Worm (Caenorhabditis elegans) whole organism, young adult: ENCODE data around the gene mrpl-36.

Experiments
- B0261.1 ChIP-seq: sonication (generic microtip); optimal IDR thresholded peaks from 2 replicates; lab custom pipeline; 2016; ENCODE audit warnings: mild to moderate bottlenecking, missing genetic modification characterization, moderate library complexity, missing compliant biosample characterization
- D2030.7 ChIP-seq: fragments of 200-800 bp; sonication (Bioruptor generic); IDR thresholded peaks from 2 replicates; pipeline ENCODE4 v1.3.6; 2022; ENCODE audit warnings: missing genetic modification reagents, missing genetic modification characterization, missing compliant biosample characterization
- F23B12.7 ChIP-seq: sonication (generic microtip); optimal IDR thresholded peaks from 2 replicates; lab custom pipeline; 2017; ENCODE audit warnings: missing genetic modification characterization, mild to moderate bottlenecking, missing compliant biosample characterization, antibody characterized with exemption, moderate library complexity; ENCODE audit not compliant: insufficient read depth
- F33H1.4 ChIP-seq: fragments of 200-800 bp; sonication (Bioruptor generic); IDR thresholded peaks from 2 replicates; pipeline ENCODE4 v1.3.6; 2022; ENCODE audit warnings: missing genetic modification reagents, missing genetic modification characterization, missing compliant biosample characterization
- F37B4.10 ChIP-seq: fragments of 200-800 bp; sonication (Bioruptor generic); IDR thresholded peaks from 2 replicates; pipeline ENCODE4 v1.3.6; 2022; ENCODE audit warnings: missing genetic modification characterization, missing compliant biosample characterization
- F49E8.2 ChIP-seq: sonication (generic microtip); optimal IDR thresholded peaks from 3 replicates; lab custom pipeline; 2017; ENCODE audit warnings: missing genetic modification characterization, mild to moderate bottlenecking, missing compliant biosample characterization, antibody characterized with exemption, moderate library complexity; ENCODE audit not compliant: insufficient read depth
- F52B5.7 ChIP-seq: sonication (generic microtip); optimal IDR thresholded peaks from 2 replicates; lab custom pipeline; 2016; ENCODE audit warnings: mild to moderate bottlenecking, missing genetic modification characterization, missing compliant biosample characterization
- F55B11.4 ChIP-seq: sonication (generic microtip); optimal IDR thresholded peaks from 2 replicates; lab custom pipeline; 2016; ENCODE audit warnings: missing compliant biosample characterization, missing genetic modification characterization, borderline replicate concordance; ENCODE audit not compliant: insufficient read depth
- F57A8.1 ChIP-seq: fragments of 200-800 bp; sonication (Bioruptor generic); optimal IDR thresholded peaks from 2 replicates; lab custom pipeline; 2018; ENCODE audit warnings: mild to moderate bottlenecking, missing genetic modification characterization, moderate library complexity, missing compliant biosample characterization
- F57C9.4 ChIP-seq: sonication (generic microtip); optimal IDR thresholded peaks from 2 replicates; lab custom pipeline; 2017; ENCODE audit warnings: mild to moderate bottlenecking, missing genetic modification characterization, missing compliant biosample characterization
- K12H6.12 ChIP-seq: fragments of 200-800 bp; sonication (Bioruptor generic); optimal IDR thresholded peaks from 2 replicates; lab custom pipeline; 2018; ENCODE audit warnings: mild to moderate bottlenecking, missing genetic modification characterization, missing compliant biosample characterization
- Y56A3A.18 ChIP-seq: fragments of 200-800 bp; sonication (Bioruptor generic); IDR thresholded peaks from 2 replicates; pipeline ENCODE4 v1.3.6; 2022; ENCODE audit warnings: missing genetic modification reagents, missing genetic modification characterization, missing compliant biosample characterization
- ZK185.1 ChIP-seq: sonication (generic microtip); optimal IDR thresholded peaks from 2 replicates; lab custom pipeline; 2016; ENCODE audit warnings: mild to moderate bottlenecking, missing genetic modification characterization, missing compliant biosample characterization; ENCODE audit not compliant: poor library complexity, severe bottlenecking
- aptf-2 ChIP-seq: fragments of 200-800 bp; sonication (Bioruptor generic); conservative IDR thresholded peaks from 2 replicates; pipeline ENCODE4 v1.3.6; 2022; ENCODE audit warnings: missing genetic modification reagents, missing genetic modification characterization, missing compliant biosample characterization
- aptf-3 ChIP-seq: fragments of 200-800 bp; sonication (Bioruptor generic); IDR thresholded peaks from 2 replicates; pipeline ENCODE4 v1.3.6; 2022; ENCODE audit warnings: missing genetic modification characterization, missing compliant biosample characterization
- atf-7 ChIP-seq: sonication (generic microtip); optimal IDR thresholded peaks from 2 replicates; lab custom pipeline; 2017; ENCODE audit warnings: mild to moderate bottlenecking, missing genetic modification characterization, missing compliant biosample characterization
- cebp-2 ChIP-seq: fragments of 200-800 bp; sonication (Bioruptor generic); IDR thresholded peaks from 2 replicates; pipeline ENCODE4 v1.3.6; 2022; ENCODE audit warnings: missing genetic modification characterization, missing compliant biosample characterization
- die-1 ChIP-seq: sonication (generic microtip); optimal IDR thresholded peaks from 2 replicates; lab custom pipeline; 2016; ENCODE audit warnings: missing genotype, mild to moderate bottlenecking, missing genetic modification characterization, missing compliant biosample characterization
- dox-1 ChIP-seq: fragments of 200-800 bp; sonication (Bioruptor generic); IDR thresholded peaks from 2 replicates; pipeline ENCODE4 v1.3.6; 2022; ENCODE audit warnings: missing genetic modification reagents, missing genetic modification characterization, missing compliant biosample characterization
- ekl-4 ChIP-seq: fragments of 200-800 bp; sonication (Bioruptor generic); IDR thresholded peaks from 2 replicates; pipeline ENCODE4 v1.3.6; 2022; ENCODE audit warnings: missing genetic modification reagents, missing genetic modification characterization, missing compliant biosample characterization
- hlh-12 ChIP-seq: sonication (generic microtip); optimal IDR thresholded peaks from 2 replicates; lab custom pipeline; 2016; ENCODE audit warnings: missing genetic modification characterization, missing compliant biosample characterization
- hmg-20 ChIP-seq: fragments of 200-800 bp; sonication (Bioruptor generic); IDR thresholded peaks from 2 replicates; pipeline ENCODE4 v1.3.6; 2022; ENCODE audit warnings: missing genetic modification reagents, missing genetic modification characterization, missing compliant biosample characterization
- hrde-1 ChIP-seq: sonication (generic microtip); optimal IDR thresholded peaks from 2 replicates; lab custom pipeline; 2016; ENCODE audit warnings: missing genetic modification characterization, mild to moderate bottlenecking, missing compliant biosample characterization, moderate library complexity, missing genotype, missing genetic modification reagents, borderline replicate concordance
- lin-26 ChIP-seq: fragments of 200-800 bp; sonication (Bioruptor generic); IDR thresholded peaks from 2 replicates; pipeline ENCODE4 v1.3.6; 2022; ENCODE audit warnings: missing genetic modification reagents, missing genetic modification characterization, missing compliant biosample characterization
- lin-35 ChIP-seq, 3 experiments: fragments of 150-350 bp in 2 of 3; sonication (generic microtip) in 1 of 3; optimal IDR thresholded peaks; 2 replicates each; lab custom pipeline; 2014 to 2018; ENCODE audit warnings: missing biosample characterization in 3 of 3, missing genetic modification characterization in 3 of 3, missing genetic modification reagents in 3 of 3
- lin-40 ChIP-seq: sonication (generic microtip); optimal IDR thresholded peaks from 2 replicates; lab custom pipeline; 2016; ENCODE audit warnings: missing genetic modification characterization, mild to moderate bottlenecking, missing compliant biosample characterization, missing genotype, missing genetic modification reagents
- lin-54 ChIP-seq: fragments of 200-800 bp; sonication (Bioruptor generic); optimal IDR thresholded peaks from 2 replicates; lab custom pipeline; 2018; ENCODE audit warnings: mild to moderate bottlenecking, missing genetic modification characterization, missing compliant biosample characterization
- lir-1 ChIP-seq: fragments of 200-800 bp; sonication (Bioruptor generic); conservative IDR thresholded peaks from 2 replicates; pipeline ENCODE4 v1.3.6; 2022; ENCODE audit warnings: missing genetic modification reagents, missing genetic modification characterization, missing compliant biosample characterization
- madf-10 ChIP-seq: sonication (generic microtip); optimal IDR thresholded peaks from 2 replicates; lab custom pipeline; 2016; ENCODE audit warnings: mild to moderate bottlenecking, missing genetic modification characterization, missing compliant biosample characterization
- mes-4 ChIP-seq: sonication (generic microtip); optimal IDR thresholded peaks from 2 replicates; lab custom pipeline; 2016; ENCODE audit warnings: missing genotype, missing genetic modification characterization, missing compliant biosample characterization
- nfya-2 ChIP-seq: fragments of 200-800 bp; sonication (Bioruptor generic); IDR thresholded peaks from 2 replicates; pipeline ENCODE4 v1.3.6; 2022; ENCODE audit warnings: missing genetic modification reagents, missing genetic modification characterization, missing compliant biosample characterization
- nfyb-1 ChIP-seq: fragments of 200-800 bp; sonication (Bioruptor generic); IDR thresholded peaks from 2 replicates; pipeline ENCODE4 v1.3.6; 2022; ENCODE audit warnings: missing genetic modification reagents, missing genetic modification characterization, missing compliant biosample characterization
- nhr-120 ChIP-seq: fragments of 200-800 bp; sonication (Bioruptor generic); IDR thresholded peaks from 2 replicates; pipeline ENCODE4 v1.3.6; 2022; ENCODE audit warnings: missing genetic modification characterization, missing compliant biosample characterization
- nhr-27 ChIP-seq: fragments of 200-800 bp; sonication (Bioruptor generic); optimal IDR thresholded peaks from 2 replicates; lab custom pipeline; 2018; ENCODE audit warnings: mild to moderate bottlenecking, missing genetic modification characterization, moderate library complexity, missing compliant biosample characterization
- pha-4 ChIP-seq: fragments of 150-350 bp; sonication (generic microtip); optimal IDR thresholded peaks from 2 replicates; lab custom pipeline; 2014; ENCODE audit warnings: missing biosample characterization, missing genetic modification reagents, missing genetic modification characterization
- rpc-1 ChIP-seq, 2 experiments: fragments of 150-350 bp in 1 of 2; sonication (generic microtip) in 1 of 2; optimal IDR thresholded peaks; 2 replicates each; lab custom pipeline; 2014 to 2018; ENCODE audit warnings: missing biosample characterization in 1 of 2, missing genetic modification characterization in 1 of 2, missing genetic modification reagents in 1 of 2, missing genotype in 1 of 2
- sdz-38 ChIP-seq: sonication (generic microtip); optimal IDR thresholded peaks from 2 replicates; lab custom pipeline; 2016; ENCODE audit warnings: missing genotype, missing genetic modification characterization, missing compliant biosample characterization
- snpc-1.1 ChIP-seq: sonication (generic microtip); optimal IDR thresholded peaks from 2 replicates; lab custom pipeline; 2017; ENCODE audit warnings: missing genetic modification characterization, mild to moderate bottlenecking, missing compliant biosample characterization, antibody characterized with exemption, moderate library complexity, missing genotype, missing genetic modification reagents; ENCODE audit not compliant: insufficient read depth
- snpc-4 ChIP-seq, 5 experiments: fragments of 150-350 bp in 1 of 5; sonication (generic microtip) in 4 of 5; optimal IDR thresholded peaks; 2 replicates each; lab custom pipeline; 2014 to 2018; ENCODE audit warnings: missing genetic modification characterization in 5 of 5, missing biosample characterization in 3 of 5, antibody characterized with exemption in 2 of 5, mild to moderate bottlenecking in 2 of 5, missing compliant biosample characterization in 2 of 5, missing genotype in 2 of 5, moderate library complexity in 2 of 5, missing genetic modification reagents in 1 of 5
- tbp1 ChIP-seq: fragments of 200-800 bp; sonication (Bioruptor generic); optimal IDR thresholded peaks from 2 replicates; lab custom pipeline; 2018; ENCODE audit warnings: mild to moderate bottlenecking, missing genetic modification characterization, missing compliant biosample characterization
- unc-130 ChIP-seq: sonication (generic microtip); optimal IDR thresholded peaks from 2 replicates; lab custom pipeline; 2016; ENCODE audit warnings: missing genetic modification reagents, missing genetic modification characterization, missing compliant biosample characterization
- zfh-2 ChIP-seq: fragments of 200-800 bp; sonication (Bioruptor generic); conservative IDR thresholded peaks from 2 replicates; pipeline ENCODE4 v1.3.6; 2022; ENCODE audit warnings: missing genetic modification reagents, missing genetic modification characterization, missing compliant biosample characterization
- zim-3 ChIP-seq: sonication (generic microtip); optimal IDR thresholded peaks from 2 replicates; lab custom pipeline; 2017; ENCODE audit warnings: mild to moderate bottlenecking, missing genetic modification characterization, moderate library complexity, missing compliant biosample characterization
- ztf-25 ChIP-seq: fragments of 200-800 bp; sonication (Bioruptor generic); IDR thresholded peaks from 2 replicates; pipeline ENCODE4 v1.3.6; 2022; ENCODE audit warnings: missing genetic modification reagents, missing genetic modification characterization, missing compliant biosample characterization

Gene mrpl-36

DNA sequence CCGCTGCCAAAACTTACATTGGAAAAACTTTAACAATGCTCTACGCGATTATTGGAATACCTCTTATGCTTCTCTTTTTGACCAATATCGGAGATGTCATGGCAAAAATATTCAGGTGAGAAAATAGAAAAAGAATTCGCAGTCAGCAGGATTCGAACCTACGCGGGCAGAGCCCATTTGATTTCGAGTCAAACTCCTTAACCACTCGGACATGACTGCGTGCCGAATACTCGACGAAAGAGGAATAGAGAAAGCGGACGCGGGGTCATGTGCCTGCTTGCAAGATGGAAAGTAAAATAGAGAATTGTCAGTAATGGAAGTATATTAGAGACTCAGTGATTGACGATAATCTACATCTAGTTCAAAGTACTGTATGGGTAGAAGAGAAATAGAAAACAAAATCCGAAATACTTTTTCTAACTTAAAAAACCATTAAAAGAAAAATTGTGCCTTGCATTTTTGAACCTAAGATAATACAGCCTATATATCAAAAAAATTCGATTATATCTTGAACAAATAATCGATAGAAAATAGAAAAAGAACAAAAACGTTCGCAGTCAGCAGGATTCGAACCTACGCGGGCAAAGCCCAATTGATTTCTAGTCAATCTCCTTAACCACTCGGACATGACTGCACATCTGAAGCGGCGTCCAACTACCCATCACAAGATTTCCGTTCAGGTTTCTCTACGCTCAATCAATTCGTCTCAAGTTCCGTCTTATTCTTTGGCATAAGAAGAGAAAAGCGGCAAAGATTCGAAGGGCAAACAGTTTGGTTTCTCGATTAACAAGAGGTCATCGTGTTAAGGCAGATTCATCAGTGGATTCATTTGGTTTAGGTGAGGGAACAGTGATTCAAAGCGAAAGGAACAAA lies 13.8 kb upstream of the mrpl-36 start (continued):
- TF ChIP-seq zfh-2 (GFP tag; lab: Robert Waterston, UW) (no peak), hlh-12 (tag; lab: Kevin White, UChicago) (peak; percentile 51), lin-54 (GFP tag; lab: Kevin White, UChicago) (peak; percentile 67), hrde-1 (tag; lab: Kevin White, UChicago) (peak; percentile 14), Y56A3A.18 (peak; percentile 71; the same call in 1 of the 2 replicates), lir-1 (GFP tag; lab: Robert Waterston, UW) (no peak), zim-3 (tag; lab: Kevin White, UChicago) (peak; percentile 80), die-1 (tag; lab: Kevin White, UChicago) (peak; percentile 86), snpc-1.1 (no peak), K12H6.12 (tag; lab: Kevin White, UChicago) (peak; percentile 40), cebp-2 (GFP tag; lab: Robert Waterston, UW) (peak; percentile 89; the same call in 1 of the 2 replicates), hmg-20 (peak; percentile 78; the same call in 1 of the 2 replicates), ekl-4 (GFP tag; lab: Robert Waterston, UW) (peak; percentile 61), madf-10 (tag; lab: Kevin White, UChicago) (peak; percentile 56), unc-130 (GFP tag; lab: Kevin White, UChicago) (peak; percentile 51), F23B12.7 (no peak), rpc-1 (optimal IDR thresholded peaks at IDR 0.05; lab: Kevin White, UChicago) (peak; percentile 60), rpc-1 (tag; optimal IDR thresholded peaks at IDR 0.05; lab: Kevin White, UChicago) (peak; percentile 83), mes-4 (tag; lab: Kevin White, UChicago) (peak; percentile 15), nfya-2 (GFP tag; lab: Robert Waterston, UW) (no peak), snpc-4 (GFP tag; optimal IDR thresholded peaks at IDR 0.05; lab: Kevin White, UChicago) (no peak), snpc-4 (tag; optimal IDR thresholded peaks at IDR 0.05; lab: Kevin White, UChicago) (peak in 2 of 4 experiments; percentile 34 to 37), F52B5.7 (tag; lab: Kevin White, UChicago) (peak; percentile 76), F57C9.4 (tag; lab: Kevin White, UChicago) (no peak), sdz-38 (no peak), ztf-25 (peak; percentile 85), dox-1 (GFP tag; lab: Robert Waterston, UW) (peak; percentile 72), aptf-3 (GFP tag; lab: Robert Waterston, UW) (0 out of 2 replicates have a peak, but pooled peaks have one; percentile 71), lin-40 (tag; lab: Kevin White, UChicago) (peak; percentile 64), atf-7 (tag; lab: Kevin White, UChicago) (peak; percentile 36), nhr-27 (no peak), D2030.7 (GFP tag; lab: Robert Waterston, UW) (0 out of 2 replicates have a peak, but pooled peaks have one; percentile 27), ZK185.1 (tag; lab: Kevin White, UChicago) (peak; percentile 74), lin-35 (GFP tag; optimal IDR thresholded peaks at IDR 0.05; lab: Kevin White, UChicago) (peak in 1 of 3 experiments; percentile 67), F33H1.4 (GFP tag; lab: Robert Waterston, UW) (peak; percentile 34; the same call in 1 of the 2 replicates), F55B11.4 (tag; lab: Kevin White, UChicago) (no peak), F49E8.2 (tag; lab: Kevin White, UChicago) (no peak), aptf-2 (GFP tag; lab: Robert Waterston, UW) (no peak), pha-4 (tag; lab: Kevin White, UChicago) (no peak), nhr-120 (no peak), B0261.1 (tag; lab: Kevin White, UChicago) (peak; percentile 94), F37B4.10 (GFP tag; lab: Robert Waterston, UW) (no peak), lin-26 (GFP tag; lab: Robert Waterston, UW) (peak; percentile 93), F57A8.1 (GFP tag; lab: Kevin White, UChicago) (no peak), tbp1 (peak; percentile 98), nfyb-1 (peak; percentile 81)
